Fruit fly (Drosophila melanogaster) whole organism, pupa: ENCODE measurements around the gene CG6833.

Experiments used
- CG12605 ChIP-seq: fragments of 200-800 bp; sonication (Bioruptor generic); IDR thresholded peaks from 2 replicates; pipeline ENCODE4 v1.3.6; 2022; ENCODE audit warnings: missing biosample characterization, missing genetic modification characterization
- CG15710 ChIP-seq: fragments of 200-800 bp; sonication (Bioruptor generic); optimal IDR thresholded peaks from 2 replicates; lab custom pipeline; 2018; ENCODE audit warnings: missing biosample characterization, mild to moderate bottlenecking, missing genetic modification characterization, moderate library complexity
- CG17806 ChIP-seq: fragments of 200-800 bp; sonication (Bioruptor generic); optimal IDR thresholded peaks from 2 replicates; lab custom pipeline; 2018; ENCODE audit warnings: missing biosample characterization, mild to moderate bottlenecking, missing genetic modification characterization, moderate library complexity
- CG34367 ChIP-seq: fragments of 200-800 bp; sonication (Bioruptor generic); optimal IDR thresholded peaks from 2 replicates; lab custom pipeline; 2018; ENCODE audit warnings: missing biosample characterization, mild to moderate bottlenecking, missing genetic modification characterization
- CG8301 ChIP-seq: fragments of 200-800 bp; sonication (Bioruptor generic); optimal IDR thresholded peaks from 2 replicates; lab custom pipeline; 2018; ENCODE audit warnings: missing biosample characterization, mild to moderate bottlenecking, missing genetic modification characterization
- D1 ChIP-seq: fragments of 200-800 bp; sonication (Bioruptor generic); optimal IDR thresholded peaks from 2 replicates; lab custom pipeline; 2018; ENCODE audit warnings: missing biosample characterization, mild to moderate bottlenecking, missing genetic modification characterization, moderate library complexity
- Ets98B ChIP-seq: fragments of 200-800 bp; sonication (Bioruptor generic); IDR thresholded peaks from 2 replicates; pipeline ENCODE4 v1.3.6; 2022; ENCODE audit warnings: missing biosample characterization, missing genetic modification characterization
- Snoo ChIP-seq: fragments of 200-800 bp; sonication (Bioruptor generic); optimal IDR thresholded peaks from 3 replicates; lab custom pipeline; 2017; ENCODE audit warnings: missing biosample characterization, mild to moderate bottlenecking, missing genetic modification characterization, inconsistent platforms
- fd96Ca ChIP-seq: fragments of 200-800 bp; sonication (Bioruptor generic); IDR thresholded peaks from 3 replicates; pipeline ENCODE4 v1.3.6; 2022; ENCODE audit warnings: missing biosample characterization, missing genetic modification characterization
- gl ChIP-seq: fragments of 200-800 bp; sonication (Bioruptor generic); optimal IDR thresholded peaks from 2 replicates; lab custom pipeline; 2018; ENCODE audit warnings: missing biosample characterization, mild to moderate bottlenecking, missing genetic modification characterization

- TF ChIP-seq CG12605 (GFP tag; lab: Robert Waterston, UW) (no peak), Snoo (no peak), Ets98B (GFP tag; lab: Robert Waterston, UW) (no peak), gl (no peak), fd96Ca (no peak), D1 (no peak), CG15710 (no peak), CG8301 (tag; lab: Kevin White, UChicago) (no peak), CG34367 (tag; lab: Kevin White, UChicago) (no peak), CG17806 (tag; lab: Kevin White, UChicago) (no peak)
These were observed 5.0 kb downstream of the CG6833 start for dm6 chr3L:14055815-14056516.
